Fruit fly (Drosophila melanogaster) whole organism, pupa: Measurements from ENCODE around the gene CG9951.

Experiments
- CG14655 ChIP-seq: fragments of 200-800 bp; sonication (Bioruptor generic); optimal IDR thresholded peaks from 3 replicates; lab custom pipeline; 2017; ENCODE audit warnings: mild to moderate bottlenecking, missing biosample characterization, missing genetic modification reagents, missing genetic modification characterization
- CG15710 ChIP-seq: fragments of 200-800 bp; sonication (Bioruptor generic); optimal IDR thresholded peaks from 2 replicates; lab custom pipeline; 2018; ENCODE audit warnings: missing biosample characterization, mild to moderate bottlenecking, missing genetic modification characterization, moderate library complexity
- CG34367 ChIP-seq: fragments of 200-800 bp; sonication (Bioruptor generic); optimal IDR thresholded peaks from 2 replicates; lab custom pipeline; 2018; ENCODE audit warnings: missing biosample characterization, mild to moderate bottlenecking, missing genetic modification characterization
- CG8301 ChIP-seq: fragments of 200-800 bp; sonication (Bioruptor generic); optimal IDR thresholded peaks from 2 replicates; lab custom pipeline; 2018; ENCODE audit warnings: missing biosample characterization, mild to moderate bottlenecking, missing genetic modification characterization
- D1 ChIP-seq: fragments of 200-800 bp; sonication (Bioruptor generic); optimal IDR thresholded peaks from 2 replicates; lab custom pipeline; 2018; ENCODE audit warnings: missing biosample characterization, mild to moderate bottlenecking, missing genetic modification characterization, moderate library complexity
- EcR ChIP-seq: fragments of 200-800 bp; sonication (Bioruptor generic); optimal IDR thresholded peaks from 3 replicates; lab custom pipeline; 2019; ENCODE audit warnings: missing biosample characterization, missing genetic modification characterization, mild to moderate bottlenecking, moderate library complexity, missing genetic modification reagents
- Pif1A ChIP-seq: fragments of 200-800 bp; sonication (Bioruptor generic); optimal IDR thresholded peaks from 3 replicates; lab custom pipeline; 2016; ENCODE audit warnings: missing biosample characterization, missing genetic modification characterization
- Pif1B ChIP-seq: fragments of 200-800 bp; sonication (Bioruptor generic); optimal IDR thresholded peaks from 3 replicates; lab custom pipeline; 2016; ENCODE audit warnings: missing biosample characterization, missing genetic modification characterization
- fd96Ca ChIP-seq: fragments of 200-800 bp; sonication (Bioruptor generic); IDR thresholded peaks from 3 replicates; pipeline ENCODE4 v1.3.6; 2022; ENCODE audit warnings: missing biosample characterization, missing genetic modification characterization

- no peak for TF ChIP-seq fd96Ca (GFP tag; lab: Robert Waterston, UW)
- no peak for TF ChIP-seq CG14655 (GFP tag; lab: Kevin White, UChicago)
- TF ChIP-seq EcR (GFP tag; lab: Kevin White, UChicago), result no peak
- no peak for TF ChIP-seq CG15710 (tag; lab: Kevin White, UChicago)
- TF ChIP-seq Pif1A (GFP tag; lab: Kevin White, UChicago), result no peak
- TF ChIP-seq Pif1B, result no peak
- no peak for TF ChIP-seq D1 (tag; lab: Kevin White, UChicago)
- TF ChIP-seq CG8301 (tag; lab: Kevin White, UChicago), result no peak
- no peak for TF ChIP-seq CG34367 (tag; lab: Kevin White, UChicago)
These were observed 33.4 kb downstream of the CG9951 start for dm6 chr3L:16896408-16896807.
